Worm (Caenorhabditis elegans): ENCODE data around the gene C24H12.6.

Gene C24H12.6

DNA sequence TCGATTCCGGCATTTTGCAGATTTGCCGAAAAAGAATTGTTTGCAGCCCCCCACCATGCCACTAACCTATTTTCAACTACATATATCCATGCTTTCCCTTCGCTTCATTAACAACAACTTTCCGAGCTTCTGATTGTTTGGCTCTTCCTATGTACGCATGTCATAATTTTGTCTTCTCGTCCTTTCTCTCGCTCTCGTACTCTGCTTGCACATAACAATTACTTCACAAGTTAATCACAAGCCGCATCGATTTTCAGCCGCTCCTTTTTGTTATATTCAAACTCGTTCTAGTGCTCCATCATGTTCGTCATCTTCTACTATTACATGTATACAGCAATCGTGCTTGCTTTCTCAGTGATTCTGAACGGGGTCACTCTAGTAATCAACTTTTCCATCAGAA is 40.3 kb downstream of the C24H12.6 start, which contains the start of gene C03H5.9:
TSS of gene C03H5.9 (plus strand) at position 301 of the 400 bp plus-strand sequence.
- TF ChIP-seq lin-15B (tag; optimal IDR thresholded peaks at IDR 0.05): no peak
- TF ChIP-seq nhr-25 (tag; optimal IDR thresholded peaks at IDR 0.05): no peak
- TF ChIP-seq nhr-12 (tag; optimal IDR thresholded peaks at IDR 0.05): no peak
- TF ChIP-seq fkh-2 (tag; optimal IDR thresholded peaks at IDR 0.05): no peak
- TF ChIP-seq mdl-1 (tag; optimal IDR thresholded peaks at IDR 0.05): no peak
- TF ChIP-seq nhr-28 (tag; optimal IDR thresholded peaks at IDR 0.05): no peak
- TF ChIP-seq elt-1 (tag; optimal IDR thresholded peaks at IDR 0.05): no peak
- no peak for TF ChIP-seq zag-1 (tag; optimal IDR thresholded peaks at IDR 0.05)
- no peak for TF ChIP-seq aly-2 (tag; optimal IDR thresholded peaks at IDR 0.05)
- TF ChIP-seq ama-1 (optimal IDR thresholded peaks at IDR 0.05): no peak
- no peak for TF ChIP-seq nfya-1 (tag; optimal IDR thresholded peaks at IDR 0.05; ENCODE audit: insufficient read depth)
- TF ChIP-seq ZK546.5 (tag; optimal IDR thresholded peaks at IDR 0.05): no peak
- TF ChIP-seq ceh-82 (tag; optimal IDR thresholded peaks at IDR 0.05): no peak

DNA sequence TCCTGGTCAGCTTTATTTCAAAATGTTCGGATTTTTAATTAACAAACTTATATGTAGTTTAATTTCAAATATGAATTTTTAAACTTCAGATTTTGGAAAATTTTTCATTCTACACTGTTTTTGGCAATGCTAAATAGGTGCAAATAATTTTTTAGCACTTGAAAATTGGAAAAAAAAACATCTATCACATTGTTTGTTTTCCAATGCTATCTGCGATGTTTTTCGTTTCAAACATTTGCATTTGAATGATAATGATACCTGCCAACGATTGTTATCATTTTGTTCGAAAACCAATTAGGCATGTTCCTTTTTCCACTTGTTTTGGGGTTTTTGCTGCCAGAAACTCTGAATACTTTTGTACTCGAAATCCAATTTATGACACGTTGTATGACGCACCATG is 43.7 kb downstream of the C24H12.6 start, which contains the start of gene C03H5.4:
TSS of gene C03H5.4 (plus strand) at position 301 of the 400 bp plus-strand sequence.
- no peak for TF ChIP-seq daf-12 (tag; optimal IDR thresholded peaks at IDR 0.05)
- no peak for TF ChIP-seq nhr-67 (tag; optimal IDR thresholded peaks at IDR 0.05)
- TF ChIP-seq R02D3.7 (tag; optimal IDR thresholded peaks at IDR 0.05): no peak
- TF ChIP-seq lin-15B (tag; optimal IDR thresholded peaks at IDR 0.05): no peak
- no peak for TF ChIP-seq zag-1 (tag; optimal IDR thresholded peaks at IDR 0.05)
- no peak for TF ChIP-seq fkh-2 (tag; optimal IDR thresholded peaks at IDR 0.05)
- no peak for TF ChIP-seq elt-1 (tag; optimal IDR thresholded peaks at IDR 0.05)
- TF ChIP-seq unc-62 (GFP tag; optimal IDR thresholded peaks at IDR 0.05): no peak

ce11 chrII:372235-372634 is 46.4 kb downstream of the C24H12.6 start:
- no peak for TF ChIP-seq mml-1 (tag; optimal IDR thresholded peaks at IDR 0.05)
- peak; percentile 44 for TF ChIP-seq nfya-1 (tag; optimal IDR thresholded peaks at IDR 0.05; ENCODE audit: insufficient read depth)
- TF ChIP-seq eor-1 (tag; optimal IDR thresholded peaks at IDR 0.05): no peak

- peak; percentile 17 for TF ChIP-seq nhr-25 (tag; optimal IDR thresholded peaks at IDR 0.05)
- peak; percentile 8 for TF ChIP-seq nhr-23 (tag; optimal IDR thresholded peaks at IDR 0.05)
- TF ChIP-seq ZK546.5 (tag; optimal IDR thresholded peaks at IDR 0.05): no peak
- no peak for TF ChIP-seq nhr-43 (tag; optimal IDR thresholded peaks at IDR 0.05; ENCODE audit: poor library complexity, severe bottlenecking)
- no peak for TF ChIP-seq fkh-2 (tag; optimal IDR thresholded peaks at IDR 0.05)
- no peak for TF ChIP-seq sea-2 (GFP tag; optimal IDR thresholded peaks at IDR 0.05)
Observed at ce11 chrII:371549-371948, 47.1 kb downstream of the C24H12.6 start.

- TF ChIP-seq nfya-1 (tag; optimal IDR thresholded peaks at IDR 0.05; ENCODE audit: insufficient read depth) (peak; percentile 62), ztf-11 (tag; optimal IDR thresholded peaks at IDR 0.05) (no peak)
Observed at ce11 chrII:370394-370793, 48.3 kb downstream of the C24H12.6 start.

- TF ChIP-seq fkh-2 (tag; optimal IDR thresholded peaks at IDR 0.05) (no peak), daf-12 (tag; optimal IDR thresholded peaks at IDR 0.05) (no peak), hmg-11 (tag; optimal IDR thresholded peaks at IDR 0.05) (no peak), fos-1 (tag; optimal IDR thresholded peaks at IDR 0.05) (no peak), snpc-4 (tag; optimal IDR thresholded peaks at IDR 0.05) (no peak), pha-4 (tag; optimal IDR thresholded peaks at IDR 0.05) (no peak), ZK546.5 (tag; optimal IDR thresholded peaks at IDR 0.05) (no peak), mdl-1 (tag; optimal IDR thresholded peaks at IDR 0.05) (no peak)
Observed at ce11 chrII:367455-367854, 51.2 kb downstream of the C24H12.6 start, which contains the start of gene ptr-3. TSS of gene ptr-3 (minus strand) at chrII:367555.
